Worm (Caenorhabditis elegans): ENCODE results near the gene erh-2.

DNA sequence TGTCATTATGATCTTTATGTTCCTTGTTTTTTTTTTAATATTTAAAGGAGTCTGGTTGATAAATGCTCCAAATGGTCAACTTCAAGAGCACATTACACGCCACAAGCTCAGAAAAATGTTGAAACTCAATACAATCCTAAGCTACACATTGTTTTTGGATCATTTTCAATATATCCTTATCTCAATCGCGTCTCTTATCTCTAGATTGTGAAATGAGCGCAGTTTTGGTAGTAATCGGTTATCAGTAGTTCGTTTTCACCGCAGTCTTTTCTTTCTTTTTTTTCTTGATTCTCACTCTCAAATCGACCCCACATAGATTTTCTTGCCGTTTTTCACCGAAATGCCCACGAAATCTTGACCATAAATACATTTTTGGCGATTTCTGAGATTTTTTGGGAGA is 40.2 kb upstream of the erh-2 start:
- TF ChIP-seq lin-39 (tag; optimal IDR thresholded peaks at IDR 0.05) (no peak), ztf-11 (tag; optimal IDR thresholded peaks at IDR 0.05) (no peak), egl-27 (tag; optimal IDR thresholded peaks at IDR 0.05) (no peak), ces-1 (GFP tag; optimal IDR thresholded peaks at IDR 0.05) (no peak), elt-3 (tag; optimal IDR thresholded peaks at IDR 0.05) (no peak), nhr-11 (tag; optimal IDR thresholded peaks at IDR 0.05) (no peak), unc-62 (GFP tag; optimal IDR thresholded peaks at IDR 0.05) (no peak), lir-3 (tag; optimal IDR thresholded peaks at IDR 0.05; ENCODE audit: poor library complexity) (no peak), hlh-17 (GFP tag; optimal IDR thresholded peaks at IDR 0.05; ENCODE audit: borderline replicate concordance) (no peak), pqm-1 (tag; optimal IDR thresholded peaks at IDR 0.05) (no peak), aly-2 (tag; optimal IDR thresholded peaks at IDR 0.05) (no peak), ceh-82 (tag; optimal IDR thresholded peaks at IDR 0.05) (no peak), fos-1 (tag; optimal IDR thresholded peaks at IDR 0.05) (no peak), hpl-2 (GFP tag; optimal IDR thresholded peaks at IDR 0.05) (no peak)
